Worm (Caenorhabditis elegans) whole organism, early embryonic: ENCODE data around the gene Y57G11C.36.

Experiments
- B0310.2 ChIP-seq: sonication (generic microtip); optimal IDR thresholded peaks from 2 replicates; lab custom pipeline; 2016; ENCODE audit warnings: mild to moderate bottlenecking, missing genetic modification characterization, missing compliant biosample characterization
- F13C5.2 ChIP-seq: sonication (generic microtip); optimal IDR thresholded peaks from 2 replicates; lab custom pipeline; 2017; ENCODE audit warnings: mild to moderate bottlenecking, missing genetic modification characterization, inconsistent platforms, missing compliant biosample characterization
- aly-1 ChIP-seq: sonication (generic microtip); optimal IDR thresholded peaks from 2 replicates; lab custom pipeline; 2016; ENCODE audit warnings: missing genetic modification characterization, missing compliant biosample characterization
- ama-1 ChIP-seq: fragments of 150-350 bp; optimal IDR thresholded peaks from 2 replicates; lab custom pipeline; 2014
- ceh-13 ChIP-seq: fragments of 200-800 bp; sonication (Bioruptor generic); optimal IDR thresholded peaks from 2 replicates; lab custom pipeline; 2018; ENCODE audit warnings: mild to moderate bottlenecking, missing genetic modification characterization, missing compliant biosample characterization
- ceh-36 ChIP-seq: sonication (generic microtip); optimal IDR thresholded peaks from 2 replicates; lab custom pipeline; 2016; ENCODE audit warnings: missing genetic modification characterization, inconsistent platforms, missing compliant biosample characterization
- ets-7 ChIP-seq: sonication (generic microtip); optimal IDR thresholded peaks from 2 replicates; lab custom pipeline; 2016; ENCODE audit warnings: missing genotype, missing genetic modification characterization, missing compliant biosample characterization
- flt-1 ChIP-seq: fragments of 200-800 bp; sonication (Bioruptor generic); IDR thresholded peaks from 2 replicates; pipeline ENCODE4 v1.3.6; 2022; ENCODE audit warnings: missing genetic modification characterization, missing compliant biosample characterization
- hmbx-1 ChIP-seq: sonication (generic microtip); optimal IDR thresholded peaks from 2 replicates; lab custom pipeline; 2016; ENCODE audit warnings: mild to moderate bottlenecking, missing genetic modification characterization, missing compliant biosample characterization
- hmg-4 ChIP-seq: fragments of 200-800 bp; sonication (Bioruptor generic); optimal IDR thresholded peaks from 2 replicates; lab custom pipeline; 2018; ENCODE audit warnings: mild to moderate bottlenecking, missing genetic modification characterization, missing compliant biosample characterization
- hnd-1 ChIP-seq: sonication (generic microtip); optimal IDR thresholded peaks from 2 replicates; lab custom pipeline; 2016; ENCODE audit warnings: missing genetic modification characterization, missing compliant biosample characterization
- pes-1 ChIP-seq: fragments of 200-800 bp; sonication (Bioruptor generic); IDR thresholded peaks from 2 replicates; pipeline ENCODE4 v1.3.6; 2022; ENCODE audit warnings: missing genetic modification reagents, missing genetic modification characterization, missing compliant biosample characterization
- scrt-1 ChIP-seq: fragments of 200-800 bp; sonication (Bioruptor generic); IDR thresholded peaks from 2 replicates; pipeline ENCODE4 v1.3.6; 2022; ENCODE audit warnings: missing genetic modification characterization, missing compliant biosample characterization
- sea-1 ChIP-seq: fragments of 200-800 bp; sonication (Bioruptor generic); conservative IDR thresholded peaks from 2 replicates; pipeline ENCODE4 v1.3.6; 2022; ENCODE audit warnings: missing genetic modification characterization, missing compliant biosample characterization
- tbx-11 ChIP-seq: fragments of 200-800 bp; sonication (Bioruptor generic); IDR thresholded peaks from 2 replicates; pipeline ENCODE4 v1.3.6; 2022; ENCODE audit warnings: missing genetic modification characterization, missing compliant biosample characterization
- tbx-37 ChIP-seq: fragments of 200-800 bp; sonication (Bioruptor generic); conservative IDR thresholded peaks from 2 replicates; pipeline ENCODE4 v1.3.6; 2022; ENCODE audit warnings: missing genetic modification reagents, missing genetic modification characterization, missing compliant biosample characterization
- tra-4 ChIP-seq: sonication (generic microtip); optimal IDR thresholded peaks from 2 replicates; lab custom pipeline; 2017; ENCODE audit warnings: missing genetic modification characterization, missing compliant biosample characterization

Gene Y57G11C.36

DNA sequence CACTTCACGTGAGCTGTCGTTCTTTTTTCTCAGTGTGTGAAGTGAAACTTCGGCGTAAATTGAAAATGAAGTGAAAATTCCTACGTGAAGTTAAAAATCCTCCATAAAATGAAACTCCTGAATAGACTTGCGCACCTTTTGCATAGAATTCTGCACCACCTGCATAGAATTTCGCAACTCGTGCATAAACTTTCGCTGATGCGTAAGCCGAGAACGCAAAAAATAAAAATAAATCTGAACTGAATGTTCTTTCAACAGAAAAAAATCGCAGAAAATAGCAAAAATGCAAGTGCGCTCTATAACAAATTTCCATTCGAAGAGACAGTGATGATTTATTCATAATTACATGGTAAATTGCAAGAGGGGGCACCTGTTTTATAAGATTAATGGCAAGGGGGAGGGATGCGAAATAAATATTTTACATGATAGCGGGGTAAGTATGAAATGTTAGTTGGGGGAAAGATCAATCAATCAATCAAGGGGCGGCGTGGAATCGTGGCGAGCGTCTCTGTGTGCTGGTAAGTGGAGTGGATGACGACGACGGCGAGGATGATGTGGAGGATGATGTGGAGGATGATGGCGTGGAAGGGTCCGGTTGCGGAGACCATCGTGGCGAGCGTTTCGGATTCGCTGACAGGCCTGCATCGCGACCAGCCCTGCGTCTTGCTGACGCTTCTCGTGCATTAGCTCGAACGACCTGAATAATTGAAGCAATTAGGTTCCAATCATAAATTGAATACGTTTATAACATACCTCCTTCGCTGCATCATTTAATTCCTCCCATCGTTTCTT is at the start of gene Y57G11C.36:
Gene Y57G11C.36, minus strand, starts transcription at position 502 of the 792 bp plus-strand sequence.
- TF ChIP-seq hmg-4 (GFP tag; lab: Kevin White, UChicago): no peak
- TF ChIP-seq tbx-11 (GFP tag; lab: Robert Waterston, UW): no peak
- TF ChIP-seq tra-4 (tag; lab: Kevin White, UChicago): no peak
- no peak for TF ChIP-seq flt-1 (GFP tag; lab: Robert Waterston, UW)
- no peak for TF ChIP-seq ceh-36
- no peak for TF ChIP-seq hmbx-1 (tag; lab: Kevin White, UChicago)
- no peak for TF ChIP-seq pes-1
- TF ChIP-seq ama-1: no peak
- TF ChIP-seq B0310.2: no peak
- no peak for TF ChIP-seq scrt-1 (GFP tag; lab: Robert Waterston, UW)
- no peak for TF ChIP-seq ets-7 (tag; lab: Kevin White, UChicago)
- no peak for TF ChIP-seq ceh-13 (GFP tag; lab: Kevin White, UChicago)
- no peak for TF ChIP-seq sea-1
- TF ChIP-seq tbx-37 (GFP tag; lab: Robert Waterston, UW): no peak

DNA sequence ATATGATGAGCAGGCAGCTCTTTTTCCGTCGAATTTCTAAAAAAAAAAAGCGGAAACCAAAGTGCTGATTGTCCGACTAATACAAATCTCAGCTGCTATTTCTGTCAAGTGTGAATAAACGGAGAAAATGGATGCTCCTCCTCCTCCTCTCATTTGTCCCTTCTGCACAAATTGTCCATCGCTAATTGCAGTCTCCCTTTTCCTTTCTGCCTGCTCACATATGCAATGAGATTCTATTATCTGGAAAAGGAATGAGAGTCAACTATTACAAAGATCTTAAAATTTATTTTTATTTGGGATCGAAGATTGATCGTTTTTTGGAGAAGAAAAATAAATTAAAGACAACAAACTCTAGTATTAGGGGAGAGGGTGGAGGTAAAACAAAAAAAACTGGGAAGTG is 48.7 kb upstream of the Y57G11C.36 start:
- TF ChIP-seq tbx-11 (GFP tag; lab: Robert Waterston, UW) (no peak), ama-1 (peak; percentile 38)

DNA sequence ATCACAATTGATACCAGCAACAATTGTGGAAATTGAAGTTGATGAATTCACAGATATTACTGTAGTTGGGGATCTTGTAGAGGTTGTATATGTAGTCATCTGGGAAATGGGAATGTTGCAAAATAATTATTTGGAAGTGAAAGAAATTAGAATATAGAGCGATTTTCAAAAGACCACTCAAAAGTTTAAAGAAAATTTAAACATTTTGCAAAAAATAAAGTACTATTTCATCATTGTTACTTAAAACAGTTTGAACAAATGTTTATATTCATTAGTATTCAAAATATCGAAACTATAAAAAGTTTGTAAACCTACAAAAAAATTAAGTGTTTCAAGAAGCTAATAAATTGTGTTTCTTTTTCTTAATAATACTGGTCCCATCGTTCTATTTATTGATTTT is 42.7 kb upstream of the Y57G11C.36 start, which contains the start of gene Y57G11C.46:
Gene Y57G11C.46, minus strand, starts transcription at position 101 of the 400 bp plus-strand sequence.
- TF ChIP-seq sea-1 (no peak), aly-1 (tag; lab: Kevin White, UChicago) (no peak), flt-1 (GFP tag; lab: Robert Waterston, UW) (no peak), ceh-13 (GFP tag; lab: Kevin White, UChicago) (no peak), ama-1 (no peak), F13C5.2 (tag; lab: Kevin White, UChicago) (no peak), scrt-1 (GFP tag; lab: Robert Waterston, UW) (no peak)

DNA sequence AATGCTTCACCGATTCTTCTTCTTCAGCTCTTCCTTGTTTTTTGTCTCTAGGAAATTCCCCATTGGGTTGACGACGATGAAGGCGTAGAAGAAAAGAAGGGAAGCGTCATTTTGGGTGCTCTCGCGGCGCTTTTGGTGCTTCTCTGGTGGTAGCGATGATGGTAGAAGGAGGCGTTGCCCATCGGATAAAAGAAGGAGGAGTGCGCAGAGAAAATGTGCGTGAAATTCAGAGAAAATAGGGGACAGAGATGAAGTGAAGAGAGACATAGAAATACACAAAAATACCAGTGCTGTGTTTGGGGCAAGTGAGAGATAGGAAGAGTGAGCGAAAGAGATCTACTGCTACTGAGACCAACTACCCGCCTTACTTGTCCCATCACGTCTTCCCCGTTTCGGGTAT is 33.3 kb upstream of the Y57G11C.36 start, which contains the start of gene oig-5:
Gene oig-5, plus strand, starts transcription at position 301 of the 400 bp plus-strand sequence.
- TF ChIP-seq hmbx-1 (tag; lab: Kevin White, UChicago) (no peak), flt-1 (GFP tag; lab: Robert Waterston, UW) (no peak), scrt-1 (GFP tag; lab: Robert Waterston, UW) (no peak), tbx-37 (GFP tag; lab: Robert Waterston, UW) (no peak), ceh-13 (GFP tag; lab: Kevin White, UChicago) (no peak), tbx-11 (GFP tag; lab: Robert Waterston, UW) (no peak), F13C5.2 (tag; lab: Kevin White, UChicago) (no peak)

DNA sequence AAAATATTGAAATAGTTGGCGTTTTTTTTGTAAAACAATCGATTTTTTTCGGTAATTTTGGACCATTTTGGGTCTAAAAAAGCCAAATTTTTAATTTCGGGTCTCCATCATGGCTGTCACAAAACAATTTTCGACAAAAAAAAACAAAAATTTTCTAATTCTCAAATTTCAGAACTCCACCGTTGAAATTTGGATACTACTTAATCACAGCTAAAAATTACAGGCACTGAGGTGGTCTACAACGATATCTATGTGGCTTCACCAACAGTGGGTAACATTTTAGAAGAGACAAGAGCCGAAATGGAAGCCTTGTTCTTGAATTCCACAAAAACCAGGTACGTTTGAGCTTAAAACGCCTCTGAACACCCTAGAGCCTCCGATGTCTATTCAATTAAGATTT is 28.7 kb upstream of the Y57G11C.36 start, which contains the start of gene Y57G11C.1142:
Gene Y57G11C.1142, plus strand, starts transcription at position 301 of the 400 bp plus-strand sequence.
- TF ChIP-seq tbx-37 (GFP tag; lab: Robert Waterston, UW) (no peak), ets-7 (tag; lab: Kevin White, UChicago) (no peak), scrt-1 (GFP tag; lab: Robert Waterston, UW) (no peak), ama-1 (no peak), hnd-1 (tag; lab: Kevin White, UChicago) (no peak), pes-1 (no peak), hmg-4 (GFP tag; lab: Kevin White, UChicago) (no peak), sea-1 (no peak), F13C5.2 (tag; lab: Kevin White, UChicago) (no peak), ceh-36 (no peak), tra-4 (tag; lab: Kevin White, UChicago) (no peak), aly-1 (tag; lab: Kevin White, UChicago) (no peak)

DNA sequence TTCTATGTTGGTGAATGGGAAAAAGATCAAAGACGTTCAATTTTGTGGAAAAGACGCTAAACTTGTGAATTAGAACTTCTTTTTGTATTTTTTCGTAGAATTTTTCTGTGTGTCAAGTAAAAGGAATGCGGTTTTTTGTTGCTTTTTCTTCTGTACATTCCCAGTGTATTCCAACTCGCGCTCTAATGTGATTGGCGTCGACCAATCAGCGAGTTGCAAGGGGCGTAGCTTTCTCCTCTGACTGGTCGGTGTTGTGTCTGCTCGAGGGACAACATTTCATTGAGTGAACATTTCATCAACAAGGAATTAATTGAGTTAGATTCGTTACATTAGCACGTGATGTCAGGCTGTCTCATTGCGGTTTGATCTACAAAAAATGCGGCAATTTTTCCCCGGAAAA is 27.4 kb upstream of the Y57G11C.36 start:
- no peak for TF ChIP-seq aly-1 (tag; lab: Kevin White, UChicago)
- TF ChIP-seq ceh-36: no peak
- TF ChIP-seq hmg-4 (GFP tag; lab: Kevin White, UChicago): no peak
- no peak for TF ChIP-seq hnd-1 (tag; lab: Kevin White, UChicago)
- TF ChIP-seq B0310.2: no peak
- TF ChIP-seq ceh-13 (GFP tag; lab: Kevin White, UChicago): no peak
- no peak for TF ChIP-seq ets-7 (tag; lab: Kevin White, UChicago)
- no peak for TF ChIP-seq sea-1
- no peak for TF ChIP-seq ama-1
- TF ChIP-seq flt-1 (GFP tag; lab: Robert Waterston, UW): no peak
- no peak for TF ChIP-seq hmbx-1 (tag; lab: Kevin White, UChicago)
- no peak for TF ChIP-seq F13C5.2 (tag; lab: Kevin White, UChicago)
- no peak for TF ChIP-seq scrt-1 (GFP tag; lab: Robert Waterston, UW)
- no peak for TF ChIP-seq tra-4 (tag; lab: Kevin White, UChicago)
- TF ChIP-seq pes-1: no peak
- no peak for TF ChIP-seq tbx-11 (GFP tag; lab: Robert Waterston, UW)
- no peak for TF ChIP-seq tbx-37 (GFP tag; lab: Robert Waterston, UW)

DNA sequence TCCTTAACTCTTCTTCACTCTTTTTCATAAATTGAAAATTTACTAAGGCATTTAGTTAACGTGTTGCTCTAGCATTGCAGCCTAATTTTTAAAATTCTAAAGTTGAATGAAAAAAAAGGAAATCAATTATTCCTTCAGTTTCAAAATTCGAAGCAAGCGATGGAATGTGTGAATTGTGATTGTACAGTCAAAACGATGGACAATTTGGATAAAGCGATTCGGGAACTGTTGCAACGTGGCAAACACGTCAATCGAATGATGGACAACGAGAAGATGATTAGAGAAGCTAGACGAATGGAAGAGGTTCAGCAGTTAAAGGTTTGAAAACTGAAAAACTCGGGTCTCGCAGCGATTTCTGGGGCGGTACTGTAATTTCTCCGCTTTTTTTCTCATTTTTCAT is 25.6 kb upstream of the Y57G11C.36 start, which contains the start of gene Y57G11C.14:
Gene Y57G11C.14, plus strand, starts transcription at position 126 of the 400 bp plus-strand sequence.
- no peak for TF ChIP-seq ceh-13 (GFP tag; lab: Kevin White, UChicago)
- no peak for TF ChIP-seq flt-1 (GFP tag; lab: Robert Waterston, UW)
- no peak for TF ChIP-seq tra-4 (tag; lab: Kevin White, UChicago)
- no peak for TF ChIP-seq ceh-36
- no peak for TF ChIP-seq hmbx-1 (tag; lab: Kevin White, UChicago)
- TF ChIP-seq aly-1 (tag; lab: Kevin White, UChicago): no peak
- TF ChIP-seq ama-1: no peak
- TF ChIP-seq tbx-37 (GFP tag; lab: Robert Waterston, UW): no peak
- no peak for TF ChIP-seq F13C5.2 (tag; lab: Kevin White, UChicago)
- no peak for TF ChIP-seq pes-1
